Worm (Caenorhabditis elegans) whole organism, mixed stage, embryonic: ENCODE measurements around the gene F08D12.3.
A peak's percentile ranks its signal among the peaks of the same experiment; 100 is the strongest.

Experiments
- M03D4.4 ChIP-seq: sonication (generic microtip); optimal IDR thresholded peaks from 2 replicates; lab custom pipeline; 2017; ENCODE audit warnings: mild to moderate bottlenecking, missing genetic modification characterization, missing compliant biosample characterization
- bed-3 ChIP-seq: fragments of 200-800 bp; sonication (Bioruptor generic); optimal IDR thresholded peaks from 3 replicates; lab custom pipeline; 2018; ENCODE audit warnings: mild to moderate bottlenecking, missing genetic modification characterization, moderate library complexity, missing compliant biosample characterization
- blmp-1 ChIP-seq: fragments of 150-350 bp; optimal IDR thresholded peaks from 2 replicates; lab custom pipeline; 2014; ENCODE audit warnings: missing biosample characterization, missing genetic modification characterization
- ceh-39 ChIP-seq: fragments of 150-350 bp; optimal IDR thresholded peaks from 2 replicates; lab custom pipeline; 2014; ENCODE audit warnings: missing biosample characterization, missing genetic modification characterization
- ceh-43 ChIP-seq: fragments of 200-800 bp; sonication (Bioruptor generic); optimal IDR thresholded peaks from 2 replicates; lab custom pipeline; 2018; ENCODE audit warnings: mild to moderate bottlenecking, missing genetic modification characterization, moderate library complexity, missing compliant biosample characterization
- ceh-83 ChIP-seq: fragments of 200-800 bp; sonication (Bioruptor generic); optimal IDR thresholded peaks from 2 replicates; lab custom pipeline; 2018; ENCODE audit warnings: mild to moderate bottlenecking, missing genetic modification characterization, missing compliant biosample characterization
- ces-1 ChIP-seq: fragments of 150-350 bp; optimal IDR thresholded peaks from 2 replicates; lab custom pipeline; 2014; ENCODE audit warnings: missing biosample characterization, missing genetic modification reagents, missing genetic modification characterization
- cnd-1 ChIP-seq: fragments of 200-800 bp; sonication (Bioruptor generic); optimal IDR thresholded peaks from 2 replicates; lab custom pipeline; 2018; ENCODE audit warnings: mild to moderate bottlenecking, missing genetic modification characterization, missing compliant biosample characterization
- drap-1 ChIP-seq: fragments of 200-800 bp; sonication (Bioruptor generic); optimal IDR thresholded peaks from 3 replicates; lab custom pipeline; 2018; ENCODE audit warnings: mild to moderate bottlenecking, missing genetic modification characterization, missing compliant biosample characterization
- elt-1 ChIP-seq: sonication (generic microtip); optimal IDR thresholded peaks from 2 replicates; lab custom pipeline; 2017; ENCODE audit warnings: missing genetic modification characterization, mild to moderate bottlenecking, missing compliant biosample characterization, antibody characterized with exemption, moderate library complexity, borderline replicate concordance; ENCODE audit not compliant: insufficient read depth
- elt-3 ChIP-seq: fragments of 150-350 bp; optimal IDR thresholded peaks from 2 replicates; lab custom pipeline; 2014; ENCODE audit warnings: missing biosample characterization, missing genetic modification characterization
- flh-1 ChIP-seq: fragments of 200-800 bp; sonication (Bioruptor generic); optimal IDR thresholded peaks from 2 replicates; lab custom pipeline; 2018; ENCODE audit warnings: mild to moderate bottlenecking, missing genetic modification characterization, moderate library complexity, missing compliant biosample characterization
- ham-2 ChIP-seq: fragments of 200-800 bp; sonication (Bioruptor generic); optimal IDR thresholded peaks from 2 replicates; lab custom pipeline; 2018; ENCODE audit warnings: mild to moderate bottlenecking, missing genetic modification characterization, missing compliant biosample characterization
- hlh-1 ChIP-seq: fragments of 150-350 bp; optimal IDR thresholded peaks from 2 replicates; lab custom pipeline; 2014; ENCODE audit warnings: missing biosample characterization, missing genetic modification reagents, missing genetic modification characterization
- lin-13 ChIP-seq: fragments of 150-350 bp; optimal IDR thresholded peaks from 2 replicates; lab custom pipeline; 2014; ENCODE audit warnings: missing biosample characterization, missing genetic modification characterization
- lin-32 ChIP-seq: fragments of 200-800 bp; sonication (Bioruptor generic); optimal IDR thresholded peaks from 2 replicates; lab custom pipeline; 2018; ENCODE audit warnings: mild to moderate bottlenecking, missing genetic modification characterization, missing compliant biosample characterization
- lsy-2 ChIP-seq: fragments of 150-350 bp; optimal IDR thresholded peaks from 2 replicates; lab custom pipeline; 2014; ENCODE audit warnings: missing biosample characterization, missing genetic modification characterization
- mab-5 ChIP-seq: fragments of 150-350 bp; optimal IDR thresholded peaks from 2 replicates; lab custom pipeline; 2014; ENCODE audit warnings: missing biosample characterization, missing genetic modification characterization
- mep-1 ChIP-seq: fragments of 150-350 bp; optimal IDR thresholded peaks from 2 replicates; lab custom pipeline; 2017; ENCODE audit warnings: missing biosample characterization, missing genetic modification reagents, missing genetic modification characterization, inconsistent platforms
- mls-2 ChIP-seq: sonication (generic microtip); optimal IDR thresholded peaks from 2 replicates; lab custom pipeline; 2016; ENCODE audit warnings: mild to moderate bottlenecking, missing genetic modification characterization, moderate library complexity, missing compliant biosample characterization
- nhr-2 ChIP-seq: fragments of 150-350 bp; optimal IDR thresholded peaks from 2 replicates; lab custom pipeline; 2014; ENCODE audit warnings: missing biosample characterization, missing genetic modification characterization
- nhr-28 ChIP-seq: fragments of 150-350 bp; optimal IDR thresholded peaks from 2 replicates; lab custom pipeline; 2014; ENCODE audit warnings: missing biosample characterization, missing genetic modification characterization
- nhr-76 ChIP-seq: sonication (generic microtip); optimal IDR thresholded peaks from 2 replicates; lab custom pipeline; 2017; ENCODE audit warnings: missing biosample characterization, missing genetic modification characterization
- pha-4 ChIP-seq: fragments of 150-350 bp; optimal IDR thresholded peaks from 2 replicates; lab custom pipeline; 2018; ENCODE audit warnings: missing biosample characterization, missing genetic modification reagents, missing genetic modification characterization
- sem-2 ChIP-seq: fragments of 200-800 bp; sonication (Bioruptor generic); optimal IDR thresholded peaks from 2 replicates; lab custom pipeline; 2018; ENCODE audit warnings: mild to moderate bottlenecking, missing genetic modification characterization, missing compliant biosample characterization
- sptf-1 ChIP-seq: sonication (generic microtip); optimal IDR thresholded peaks from 2 replicates; lab custom pipeline; 2017; ENCODE audit warnings: mild to moderate bottlenecking, missing genetic modification characterization, moderate library complexity, missing compliant biosample characterization
- tbx-8 ChIP-seq: fragments of 200-800 bp; sonication (Bioruptor generic); optimal IDR thresholded peaks from 2 replicates; lab custom pipeline; 2018; ENCODE audit warnings: mild to moderate bottlenecking, missing genetic modification characterization, moderate library complexity, missing compliant biosample characterization
- unc-120 ChIP-seq: sonication (generic microtip); optimal IDR thresholded peaks from 2 replicates; lab custom pipeline; 2017; ENCODE audit warnings: missing genetic modification characterization, missing compliant biosample characterization; ENCODE audit not compliant: poor library complexity, severe bottlenecking
- unc-39 ChIP-seq: fragments of 150-350 bp; optimal IDR thresholded peaks from 2 replicates; lab custom pipeline; 2014; ENCODE audit warnings: missing biosample characterization, missing genetic modification characterization
- unc-62 ChIP-seq: fragments of 150-350 bp; optimal IDR thresholded peaks from 2 replicates; lab custom pipeline; 2014; ENCODE audit warnings: missing biosample characterization, missing genetic modification reagents, missing genetic modification characterization
- zip-8 ChIP-seq: fragments of 150-350 bp; optimal IDR thresholded peaks from 2 replicates; lab custom pipeline; 2014; ENCODE audit warnings: missing biosample characterization, missing genetic modification characterization
- ztf-11 ChIP-seq: fragments of 150-350 bp; optimal IDR thresholded peaks from 2 replicates; lab custom pipeline; 2014; ENCODE audit warnings: missing biosample characterization, missing genetic modification characterization

F08D12.3 gene

DNA sequence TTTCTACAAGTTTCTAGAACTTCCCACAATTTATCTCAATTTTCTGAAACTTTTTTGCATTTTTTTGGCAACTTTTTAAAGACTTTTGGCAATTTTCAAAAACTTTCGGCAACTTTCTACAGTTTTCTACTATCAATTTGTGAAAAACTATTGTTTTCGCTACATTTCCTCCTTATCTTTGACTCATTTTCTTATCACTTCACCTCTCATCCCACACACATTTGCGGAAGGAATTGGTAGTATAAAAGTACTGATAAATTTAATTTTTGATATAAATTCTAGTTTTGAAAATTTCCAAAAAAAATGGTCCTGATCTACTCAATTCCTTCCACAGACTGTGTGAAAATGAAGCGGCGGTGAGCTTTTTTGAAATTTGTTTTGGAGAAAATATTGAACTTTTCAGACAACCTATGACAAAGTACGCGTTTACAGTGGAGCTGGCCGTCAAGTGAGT is 29.7 kb upstream of the F08D12.3 start, which contains the start of gene F29A7.4:
Gene F29A7.4, plus strand, starts transcription at position 404 of the 454 bp plus-strand sequence.
- TF ChIP-seq drap-1 (GFP tag; lab: Kevin White, UChicago) (no peak), zip-8 (tag; lab: Kevin White, UChicago) (no peak), tbx-8 (GFP tag; lab: Kevin White, UChicago) (no peak), cnd-1 (tag; lab: Kevin White, UChicago) (no peak), ces-1 (GFP tag; lab: Kevin White, UChicago) (no peak), bed-3 (GFP tag; lab: Kevin White, UChicago) (no peak), ceh-43 (GFP tag; lab: Kevin White, UChicago) (no peak), nhr-28 (tag; lab: Kevin White, UChicago) (no peak)

DNA sequence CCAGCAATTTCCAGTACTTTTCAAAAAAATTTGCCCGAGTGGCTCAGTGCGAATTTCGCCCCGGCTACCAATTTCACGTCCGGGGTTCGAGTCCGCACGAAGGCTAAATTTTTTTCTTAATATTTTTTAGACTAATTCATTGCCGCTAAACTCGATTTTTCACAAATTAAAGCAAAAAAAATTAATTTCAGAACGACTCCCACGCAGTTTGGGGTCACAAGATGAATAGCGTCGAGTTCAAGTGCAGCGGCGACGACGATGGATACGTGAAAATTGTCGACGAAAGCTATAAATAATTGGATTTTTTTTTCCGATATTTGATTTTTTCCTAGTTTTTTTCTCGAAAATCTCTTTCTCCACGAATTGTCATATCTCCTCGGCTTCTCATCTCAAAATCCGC is 28.1 kb upstream of the F08D12.3 start:
- TF ChIP-seq ceh-83 (GFP tag; lab: Kevin White, UChicago) = no peak
- TF ChIP-seq, all 35 proteins: peak for 0

DNA sequence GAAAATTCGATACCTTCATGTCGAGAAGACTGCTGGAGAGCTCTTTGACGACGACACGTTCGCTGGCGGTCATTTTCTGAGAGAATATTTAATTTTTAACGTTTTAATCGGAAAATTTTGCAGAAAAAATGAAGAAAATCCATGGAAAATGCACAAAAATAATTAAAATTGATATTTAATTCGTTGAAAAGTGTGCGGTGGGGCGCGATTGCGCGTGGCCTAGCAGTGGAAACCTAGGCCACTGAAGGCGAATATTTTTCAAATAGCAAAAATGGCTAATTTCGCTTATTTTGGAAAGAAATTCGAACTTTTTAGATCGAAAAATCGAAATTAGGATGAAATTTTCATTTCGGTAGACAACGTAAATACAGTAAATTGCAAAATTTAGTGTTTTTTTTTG is 26.8 kb upstream of the F08D12.3 start, which contains the start of gene F29A7.6:
Gene F29A7.6, minus strand, starts transcription at position 76 of the 400 bp plus-strand sequence.
- TF ChIP-seq mep-1 (peak; percentile 36), ham-2 (GFP tag; lab: Kevin White, UChicago) (peak; percentile 46), mab-5 (tag; lab: Kevin White, UChicago) (no peak), pha-4 (peak; percentile 18), ces-1 (GFP tag; lab: Kevin White, UChicago) (peak; percentile 74), hlh-1 (tag; lab: Kevin White, UChicago) (peak; percentile 2), tbx-8 (GFP tag; lab: Kevin White, UChicago) (no peak), unc-120 (tag; lab: Kevin White, UChicago) (no peak), nhr-76 (tag; lab: Kevin White, UChicago) (no peak), lin-13 (tag; lab: Kevin White, UChicago) (peak; percentile 51), M03D4.4 (tag; lab: Kevin White, UChicago) (peak; percentile 20), sptf-1 (tag; lab: Kevin White, UChicago) (peak; percentile 65)

DNA sequence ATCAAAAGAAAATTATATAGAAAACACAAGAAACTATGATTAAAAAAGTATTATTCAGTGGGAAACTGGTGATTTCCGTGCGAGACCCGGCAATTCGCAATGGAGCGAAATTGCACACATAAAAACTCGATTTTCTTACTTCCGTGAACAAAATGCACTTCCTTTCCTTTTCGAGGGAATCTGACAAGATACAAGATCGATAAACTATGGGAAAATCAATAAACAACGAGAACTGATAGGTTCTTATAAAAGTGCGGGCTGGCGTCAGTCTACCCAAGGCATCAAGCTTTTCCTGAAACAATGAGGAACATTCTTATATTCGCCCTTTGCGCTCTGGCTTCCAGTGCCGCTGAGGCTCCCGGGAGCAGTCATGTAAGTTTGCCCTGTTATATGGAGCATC is 26.4 kb upstream of the F08D12.3 start, which contains the start of gene F29A7.3:
Gene F29A7.3, plus strand, starts transcription at position 301 of the 400 bp plus-strand sequence.
- TF ChIP-seq ham-2 (GFP tag; lab: Kevin White, UChicago) (no peak), lsy-2 (no peak), M03D4.4 (tag; lab: Kevin White, UChicago) (no peak), zip-8 (tag; lab: Kevin White, UChicago) (no peak), unc-62 (GFP tag; lab: Kevin White, UChicago) (no peak), mls-2 (tag; lab: Kevin White, UChicago) (no peak), mep-1 (no peak), blmp-1 (no peak), tbx-8 (GFP tag; lab: Kevin White, UChicago) (no peak)

DNA sequence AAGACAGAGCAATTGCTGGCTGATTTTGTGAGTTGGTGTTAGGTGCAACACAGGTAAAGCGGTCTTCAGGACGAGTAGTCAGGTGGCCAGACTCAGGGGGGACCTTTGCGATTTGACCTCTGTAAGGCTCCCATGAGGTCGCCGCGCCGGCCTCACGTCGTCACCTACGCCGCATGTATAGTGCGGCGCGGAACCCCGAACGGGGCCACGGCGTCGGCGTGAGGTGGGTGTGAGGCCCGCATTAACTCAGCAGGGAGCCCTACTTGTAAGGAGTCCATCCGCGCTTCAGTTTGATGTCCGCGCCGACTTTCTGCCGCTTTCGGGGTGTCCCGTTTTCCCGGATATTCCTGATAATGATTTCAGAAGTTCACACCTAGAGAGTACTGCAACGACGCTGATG is 24.8 kb upstream of the F08D12.3 start:
- TF ChIP-seq mls-2 (tag; lab: Kevin White, UChicago) (no peak), sem-2 (no peak), M03D4.4 (tag; lab: Kevin White, UChicago) (no peak), lin-13 (tag; lab: Kevin White, UChicago) (no peak), elt-3 (tag; lab: Kevin White, UChicago) (no peak), ces-1 (GFP tag; lab: Kevin White, UChicago) (no peak), drap-1 (GFP tag; lab: Kevin White, UChicago) (no peak), ceh-83 (GFP tag; lab: Kevin White, UChicago) (no peak), ztf-11 (tag; lab: Kevin White, UChicago) (no peak), elt-1 (tag; lab: Kevin White, UChicago) (no peak), nhr-28 (tag; lab: Kevin White, UChicago) (no peak), ceh-39 (tag; lab: Kevin White, UChicago) (no peak)

DNA sequence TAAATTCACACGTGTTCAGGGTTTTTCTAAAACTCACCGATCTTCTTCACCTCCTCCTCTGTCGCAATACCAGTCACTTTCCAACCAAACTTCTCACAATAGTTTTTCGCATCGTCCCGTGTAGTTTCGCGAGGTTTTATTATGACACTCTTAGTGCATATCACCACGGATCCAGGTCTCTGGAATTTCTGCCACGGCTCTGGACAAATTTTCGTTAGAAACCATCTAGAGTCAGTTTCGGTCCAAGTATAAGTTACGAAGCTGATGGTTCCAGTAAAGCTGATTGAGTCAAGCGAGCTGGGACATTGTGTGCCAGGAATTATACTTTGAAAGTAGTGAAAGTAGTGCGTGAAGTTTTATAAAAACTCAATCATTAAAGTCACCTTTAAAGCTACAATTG is 23.0 kb upstream of the F08D12.3 start:
- TF ChIP-seq lsy-2 = no peak
- TF ChIP-seq elt-1 (tag; lab: Kevin White, UChicago) = no peak
- TF ChIP-seq flh-1 = no peak
- no peak for TF ChIP-seq nhr-2 (tag; lab: Kevin White, UChicago)
- TF ChIP-seq mab-5 (tag; lab: Kevin White, UChicago) = no peak
- no peak for TF ChIP-seq ceh-83 (GFP tag; lab: Kevin White, UChicago)
- no peak for TF ChIP-seq drap-1 (GFP tag; lab: Kevin White, UChicago)
- TF ChIP-seq nhr-28 (tag; lab: Kevin White, UChicago) = no peak
- no peak for TF ChIP-seq ztf-11 (tag; lab: Kevin White, UChicago)
- TF ChIP-seq hlh-1 (tag; lab: Kevin White, UChicago) = no peak
- no peak for TF ChIP-seq unc-39 (tag; lab: Kevin White, UChicago)
- TF ChIP-seq bed-3 (GFP tag; lab: Kevin White, UChicago) = no peak
- TF ChIP-seq ceh-43 (GFP tag; lab: Kevin White, UChicago) = no peak
- no peak for TF ChIP-seq ham-2 (GFP tag; lab: Kevin White, UChicago)
- no peak for TF ChIP-seq lin-32 (GFP tag; lab: Kevin White, UChicago)
